Worm (Caenorhabditis elegans) whole organism, young adult: ENCODE data around the gene eat-3.

ENCODE experiments used
- C06A6.2 ChIP-seq: fragments of 200-800 bp; sonication (Bioruptor generic); conservative IDR thresholded peaks from 2 replicates; pipeline ENCODE4 v1.3.6; 2022; ENCODE audit warnings: missing genetic modification characterization, missing compliant biosample characterization
- C17E4.6 ChIP-seq: fragments of 200-800 bp; sonication (Bioruptor generic); IDR thresholded peaks from 2 replicates; pipeline ENCODE4 v1.3.6; 2022; ENCODE audit warnings: missing genetic modification reagents, missing genetic modification characterization, missing compliant biosample characterization
- D2030.7 ChIP-seq: fragments of 200-800 bp; sonication (Bioruptor generic); IDR thresholded peaks from 2 replicates; pipeline ENCODE4 v1.3.6; 2022; ENCODE audit warnings: missing genetic modification reagents, missing genetic modification characterization, missing compliant biosample characterization
- F10E7.11 ChIP-seq: sonication (generic microtip); optimal IDR thresholded peaks from 2 replicates; lab custom pipeline; 2017; ENCODE audit warnings: mild to moderate bottlenecking, missing genetic modification characterization, moderate library complexity, missing compliant biosample characterization
- F22D6.2 ChIP-seq: sonication (generic microtip); optimal IDR thresholded peaks from 2 replicates; lab custom pipeline; 2016; ENCODE audit warnings: mild to moderate bottlenecking, missing genetic modification characterization, missing compliant biosample characterization
- F23B12.7 ChIP-seq: sonication (generic microtip); optimal IDR thresholded peaks from 2 replicates; lab custom pipeline; 2017; ENCODE audit warnings: missing genetic modification characterization, mild to moderate bottlenecking, missing compliant biosample characterization, antibody characterized with exemption, moderate library complexity; ENCODE audit not compliant: insufficient read depth
- F33H1.4 ChIP-seq: fragments of 200-800 bp; sonication (Bioruptor generic); IDR thresholded peaks from 2 replicates; pipeline ENCODE4 v1.3.6; 2022; ENCODE audit warnings: missing genetic modification reagents, missing genetic modification characterization, missing compliant biosample characterization
- F49E8.2 ChIP-seq: sonication (generic microtip); optimal IDR thresholded peaks from 3 replicates; lab custom pipeline; 2017; ENCODE audit warnings: missing genetic modification characterization, mild to moderate bottlenecking, missing compliant biosample characterization, antibody characterized with exemption, moderate library complexity; ENCODE audit not compliant: insufficient read depth
- F52B5.7 ChIP-seq: sonication (generic microtip); optimal IDR thresholded peaks from 2 replicates; lab custom pipeline; 2016; ENCODE audit warnings: mild to moderate bottlenecking, missing genetic modification characterization, missing compliant biosample characterization
- T07F8.4 ChIP-seq: sonication (generic microtip); optimal IDR thresholded peaks from 2 replicates; lab custom pipeline; 2016; ENCODE audit warnings: mild to moderate bottlenecking, missing genetic modification characterization, moderate library complexity, missing compliant biosample characterization
- Y56A3A.18 ChIP-seq: fragments of 200-800 bp; sonication (Bioruptor generic); IDR thresholded peaks from 2 replicates; pipeline ENCODE4 v1.3.6; 2022; ENCODE audit warnings: missing genetic modification reagents, missing genetic modification characterization, missing compliant biosample characterization
- Y67H2A.10 ChIP-seq: fragments of 200-800 bp; sonication (Bioruptor generic); conservative IDR thresholded peaks from 2 replicates; pipeline ENCODE4 v1.3.6; 2022; ENCODE audit warnings: missing genetic modification reagents, missing genetic modification characterization, missing compliant biosample characterization
- aptf-3 ChIP-seq: fragments of 200-800 bp; sonication (Bioruptor generic); IDR thresholded peaks from 2 replicates; pipeline ENCODE4 v1.3.6; 2022; ENCODE audit warnings: missing genetic modification characterization, missing compliant biosample characterization
- attf-3 ChIP-seq: fragments of 200-800 bp; sonication (Bioruptor generic); conservative IDR thresholded peaks from 2 replicates; pipeline ENCODE4 v1.3.6; 2022; ENCODE audit warnings: missing genetic modification reagents, missing genetic modification characterization, missing compliant biosample characterization
- attf-6 ChIP-seq: fragments of 200-800 bp; sonication (Bioruptor generic); IDR thresholded peaks from 2 replicates; pipeline ENCODE4 v1.3.6; 2022; ENCODE audit warnings: missing genetic modification reagents, missing genetic modification characterization, missing compliant biosample characterization
- bed-1 ChIP-seq: fragments of 200-800 bp; sonication (Bioruptor generic); IDR thresholded peaks from 2 replicates; pipeline ENCODE4 v1.3.6; 2022; ENCODE audit warnings: missing genetic modification reagents, missing genetic modification characterization, missing compliant biosample characterization
- bed-2 ChIP-seq: fragments of 200-800 bp; sonication (Bioruptor generic); IDR thresholded peaks from 2 replicates; pipeline ENCODE4 v1.3.6; 2022; ENCODE audit warnings: missing genetic modification reagents, missing genetic modification characterization, missing compliant biosample characterization
- cebp-1 ChIP-seq, 2 experiments: fragments of 200-800 bp in 1 of 2; sonication (Bioruptor generic) in 1 of 2; sonication (generic microtip) in 1 of 2; IDR thresholded peaks in 1 of 2; optimal IDR thresholded peaks in 1 of 2; 2 replicates each; pipeline versions ENCODE4 v1.3.6 to Lab custom; 2017 to 2022; ENCODE audit warnings: missing compliant biosample characterization in 2 of 2, missing genetic modification characterization in 2 of 2, mild to moderate bottlenecking in 1 of 2, missing genetic modification reagents in 1 of 2, moderate library complexity in 1 of 2
- ceh-100 ChIP-seq: fragments of 200-800 bp; sonication (Bioruptor generic); IDR thresholded peaks from 2 replicates; pipeline ENCODE4 v1.3.6; 2022; ENCODE audit warnings: missing genetic modification reagents, missing genetic modification characterization, missing compliant biosample characterization
- ceh-40 ChIP-seq: fragments of 200-800 bp; sonication (Bioruptor generic); IDR thresholded peaks from 2 replicates; pipeline ENCODE4 v1.3.6; 2022; ENCODE audit warnings: missing genetic modification characterization, missing compliant biosample characterization
- ceh-91 ChIP-seq: fragments of 200-800 bp; sonication (Bioruptor generic); IDR thresholded peaks from 2 replicates; pipeline ENCODE4 v1.3.6; 2022; ENCODE audit warnings: missing genetic modification reagents, missing genetic modification characterization, missing compliant biosample characterization
- chd-7 ChIP-seq: sonication (generic microtip); optimal IDR thresholded peaks from 2 replicates; lab custom pipeline; 2016; ENCODE audit warnings: mild to moderate bottlenecking, missing genetic modification characterization, moderate library complexity, missing compliant biosample characterization
- egl-44 ChIP-seq: fragments of 200-800 bp; sonication (Bioruptor generic); IDR thresholded peaks from 2 replicates; pipeline ENCODE4 v1.3.6; 2022; ENCODE audit warnings: missing genetic modification reagents, missing genetic modification characterization, missing compliant biosample characterization
- egrh-3 ChIP-seq: fragments of 200-800 bp; sonication (Bioruptor generic); IDR thresholded peaks from 2 replicates; pipeline ENCODE4 v1.3.6; 2022; ENCODE audit warnings: missing genetic modification reagents, missing genetic modification characterization, missing compliant biosample characterization
- ets-4 ChIP-seq: fragments of 200-800 bp; sonication (Bioruptor generic); optimal IDR thresholded peaks from 2 replicates; lab custom pipeline; 2018; ENCODE audit warnings: mild to moderate bottlenecking, missing genetic modification characterization, missing compliant biosample characterization
- hlh-26 ChIP-seq: fragments of 200-800 bp; sonication (Bioruptor generic); conservative IDR thresholded peaks from 2 replicates; pipeline ENCODE4 v1.3.6; 2022; ENCODE audit warnings: missing genetic modification reagents, missing genetic modification characterization, missing compliant biosample characterization
- hmg-20 ChIP-seq: fragments of 200-800 bp; sonication (Bioruptor generic); IDR thresholded peaks from 2 replicates; pipeline ENCODE4 v1.3.6; 2022; ENCODE audit warnings: missing genetic modification reagents, missing genetic modification characterization, missing compliant biosample characterization
- lin-35 ChIP-seq, 3 experiments: fragments of 150-350 bp in 2 of 3; sonication (generic microtip) in 1 of 3; optimal IDR thresholded peaks; 2 replicates each; lab custom pipeline; 2014 to 2018; ENCODE audit warnings: missing biosample characterization in 3 of 3, missing genetic modification characterization in 3 of 3, missing genetic modification reagents in 3 of 3
- lsl-1 ChIP-seq: fragments of 200-800 bp; sonication (Bioruptor generic); optimal IDR thresholded peaks from 2 replicates; lab custom pipeline; 2018; ENCODE audit warnings: mild to moderate bottlenecking, missing genetic modification characterization, moderate library complexity, missing compliant biosample characterization
- madf-6 ChIP-seq: fragments of 200-800 bp; sonication (Bioruptor generic); IDR thresholded peaks from 2 replicates; pipeline ENCODE4 v1.3.6; 2022; ENCODE audit warnings: missing genetic modification reagents, missing genetic modification characterization, missing compliant biosample characterization
- mxl-1 ChIP-seq: sonication (generic microtip); optimal IDR thresholded peaks from 2 replicates; lab custom pipeline; 2016; ENCODE audit warnings: missing genetic modification characterization, missing compliant biosample characterization
- nfya-2 ChIP-seq: fragments of 200-800 bp; sonication (Bioruptor generic); IDR thresholded peaks from 2 replicates; pipeline ENCODE4 v1.3.6; 2022; ENCODE audit warnings: missing genetic modification reagents, missing genetic modification characterization, missing compliant biosample characterization
- nfyb-1 ChIP-seq: fragments of 200-800 bp; sonication (Bioruptor generic); IDR thresholded peaks from 2 replicates; pipeline ENCODE4 v1.3.6; 2022; ENCODE audit warnings: missing genetic modification reagents, missing genetic modification characterization, missing compliant biosample characterization
- nhr-120 ChIP-seq: fragments of 200-800 bp; sonication (Bioruptor generic); IDR thresholded peaks from 2 replicates; pipeline ENCODE4 v1.3.6; 2022; ENCODE audit warnings: missing genetic modification characterization, missing compliant biosample characterization
- nhr-179 ChIP-seq: sonication (generic microtip); optimal IDR thresholded peaks from 2 replicates; lab custom pipeline; 2016; ENCODE audit warnings: mild to moderate bottlenecking, missing genetic modification characterization, missing compliant biosample characterization
- nhr-90 ChIP-seq: sonication (generic microtip); optimal IDR thresholded peaks from 2 replicates; lab custom pipeline; 2016; ENCODE audit warnings: missing genotype, mild to moderate bottlenecking, missing genetic modification characterization, missing compliant biosample characterization
- repo-1 ChIP-seq: sonication (generic microtip); optimal IDR thresholded peaks from 2 replicates; lab custom pipeline; 2017; ENCODE audit warnings: mild to moderate bottlenecking, missing genetic modification characterization, missing compliant biosample characterization
- snpc-1.3 ChIP-seq: sonication (generic microtip); optimal IDR thresholded peaks from 2 replicates; lab custom pipeline; 2017; ENCODE audit warnings: missing genetic modification characterization, mild to moderate bottlenecking, missing compliant biosample characterization, antibody characterized with exemption, moderate library complexity, missing genotype, missing genetic modification reagents; ENCODE audit not compliant: insufficient read depth
- snpc-3.4 ChIP-seq: sonication (generic microtip); optimal IDR thresholded peaks from 2 replicates; lab custom pipeline; 2017; ENCODE audit warnings: missing genetic modification characterization, mild to moderate bottlenecking, missing compliant biosample characterization, antibody characterized with exemption, moderate library complexity, missing genotype, missing genetic modification reagents
- sptf-2 ChIP-seq: fragments of 200-800 bp; sonication (Bioruptor generic); optimal IDR thresholded peaks from 2 replicates; lab custom pipeline; 2018; ENCODE audit warnings: mild to moderate bottlenecking, missing genetic modification characterization, missing compliant biosample characterization
- tlf-1 ChIP-seq: fragments of 200-800 bp; sonication (Bioruptor generic); optimal IDR thresholded peaks from 2 replicates; lab custom pipeline; 2018; ENCODE audit warnings: mild to moderate bottlenecking, missing genetic modification characterization, missing compliant biosample characterization
- unc-130 ChIP-seq: sonication (generic microtip); optimal IDR thresholded peaks from 2 replicates; lab custom pipeline; 2016; ENCODE audit warnings: missing genetic modification reagents, missing genetic modification characterization, missing compliant biosample characterization
- xnd-1 ChIP-seq: sonication (generic microtip); optimal IDR thresholded peaks from 2 replicates; lab custom pipeline; 2016; ENCODE audit warnings: missing genotype, missing genetic modification reagents, missing genetic modification characterization, missing compliant biosample characterization
- zfh-2 ChIP-seq: fragments of 200-800 bp; sonication (Bioruptor generic); conservative IDR thresholded peaks from 2 replicates; pipeline ENCODE4 v1.3.6; 2022; ENCODE audit warnings: missing genetic modification reagents, missing genetic modification characterization, missing compliant biosample characterization
- zim-3 ChIP-seq: sonication (generic microtip); optimal IDR thresholded peaks from 2 replicates; lab custom pipeline; 2017; ENCODE audit warnings: mild to moderate bottlenecking, missing genetic modification characterization, moderate library complexity, missing compliant biosample characterization
- ztf-18 ChIP-seq: sonication (generic microtip); optimal IDR thresholded peaks from 2 replicates; lab custom pipeline; 2016; ENCODE audit warnings: missing genotype, mild to moderate bottlenecking, missing genetic modification characterization, missing compliant biosample characterization
- ztf-25 ChIP-seq: fragments of 200-800 bp; sonication (Bioruptor generic); IDR thresholded peaks from 2 replicates; pipeline ENCODE4 v1.3.6; 2022; ENCODE audit warnings: missing genetic modification reagents, missing genetic modification characterization, missing compliant biosample characterization
- ztf-6 ChIP-seq: fragments of 200-800 bp; sonication (Bioruptor generic); IDR thresholded peaks from 2 replicates; pipeline ENCODE4 v1.3.6; 2022; ENCODE audit warnings: missing genetic modification reagents, missing genetic modification characterization, missing compliant biosample characterization

eat-3 gene

ce11 chrII:9285171-9286025 is 39.3 kb upstream of the eat-3 start, which contains the start of gene mtrr-1 (continued):
- TF ChIP-seq zim-3 (tag; lab: Kevin White, UChicago) (no peak), ztf-18 (no peak), C06A6.2 (no peak), F52B5.7 (tag; lab: Kevin White, UChicago) (no peak), ceh-91 (GFP tag; lab: Robert Waterston, UW) (no peak), ceh-100 (GFP tag; lab: Robert Waterston, UW) (no peak), lsl-1 (peak; percentile 85), attf-6 (GFP tag; lab: Robert Waterston, UW) (no peak), C17E4.6 (GFP tag; lab: Robert Waterston, UW) (no peak), T07F8.4 (tag; lab: Kevin White, UChicago) (no peak), bed-1 (GFP tag; lab: Robert Waterston, UW) (no peak), bed-2 (no peak), tlf-1 (GFP tag; lab: Kevin White, UChicago) (peak; percentile 7), F49E8.2 (peak; percentile 46), aptf-3 (GFP tag; lab: Robert Waterston, UW) (no peak), nfya-2 (GFP tag; lab: Robert Waterston, UW) (no peak), sptf-2 (GFP tag; lab: Kevin White, UChicago) (no peak), D2030.7 (peak; percentile 61), F10E7.11 (tag; lab: Kevin White, UChicago) (no peak), Y56A3A.18 (no peak), F33H1.4 (GFP tag; lab: Robert Waterston, UW) (peak; percentile 91), zfh-2 (GFP tag; lab: Robert Waterston, UW) (no peak), ztf-6 (no peak), Y67H2A.10 (GFP tag; lab: Robert Waterston, UW) (no peak), repo-1 (tag; lab: Kevin White, UChicago) (no peak), chd-7 (tag; lab: Kevin White, UChicago) (no peak), hlh-26 (no peak), egrh-3 (GFP tag; lab: Robert Waterston, UW) (no peak), ztf-25 (GFP tag; lab: Robert Waterston, UW) (no peak), nfyb-1 (no peak), snpc-1.3 (tag; lab: Kevin White, UChicago) (peak; percentile 46), attf-3 (no peak), egl-44 (GFP tag; lab: Robert Waterston, UW) (no peak)

- no peak for TF ChIP-seq cebp-1 (GFP tag; IDR thresholded peaks at IDR 0.05; lab: Robert Waterston, UW)
- no peak for TF ChIP-seq cebp-1 (tag; optimal IDR thresholded peaks at IDR 0.05; lab: Kevin White, UChicago)
- TF ChIP-seq F22D6.2 (tag; lab: Kevin White, UChicago): no peak
- no peak for TF ChIP-seq ets-4 (GFP tag; lab: Kevin White, UChicago)
- no peak for TF ChIP-seq zim-3 (tag; lab: Kevin White, UChicago)
- no peak for TF ChIP-seq nhr-120 (GFP tag; lab: Robert Waterston, UW)
- peak; percentile 85 for TF ChIP-seq madf-6 (GFP tag; lab: Robert Waterston, UW)
- TF ChIP-seq lin-35 (GFP tag; optimal IDR thresholded peaks at IDR 0.05; lab: Kevin White, UChicago): no peak
- TF ChIP-seq unc-130 (GFP tag; lab: Kevin White, UChicago): no peak
- TF ChIP-seq ceh-40 (GFP tag; lab: Robert Waterston, UW): no peak
- no peak for TF ChIP-seq snpc-3.4
- TF ChIP-seq nfya-2 (GFP tag; lab: Robert Waterston, UW): no peak
- no peak for TF ChIP-seq mxl-1 (tag; lab: Kevin White, UChicago)
- no peak for TF ChIP-seq nhr-90 (tag; lab: Kevin White, UChicago)
- no peak for TF ChIP-seq F23B12.7 (tag; lab: Kevin White, UChicago)
- TF ChIP-seq F33H1.4 (GFP tag; lab: Robert Waterston, UW): peak; percentile 49
- TF ChIP-seq xnd-1 (tag; lab: Kevin White, UChicago): peak; percentile 70
- no peak for TF ChIP-seq nhr-179 (tag; lab: Kevin White, UChicago)
- TF ChIP-seq hmg-20 (GFP tag; lab: Robert Waterston, UW): no peak
These were observed 35.5 kb upstream of the eat-3 start for ce11 chrII:9289127-9289526.
